Worm (Caenorhabditis elegans) whole organism, mixed stage, embryonic: ENCODE data around the gene cyp-23A1.

Experiments
- lsy-2 ChIP-seq: fragments of 150-350 bp; optimal IDR thresholded peaks from 2 replicates; lab custom pipeline; 2014; ENCODE audit warnings: missing biosample characterization, missing genetic modification characterization
- mab-5 ChIP-seq: fragments of 150-350 bp; optimal IDR thresholded peaks from 2 replicates; lab custom pipeline; 2014; ENCODE audit warnings: missing biosample characterization, missing genetic modification characterization
- mep-1 ChIP-seq: fragments of 150-350 bp; optimal IDR thresholded peaks from 2 replicates; lab custom pipeline; 2017; ENCODE audit warnings: missing biosample characterization, missing genetic modification reagents, missing genetic modification characterization, inconsistent platforms
- mls-2 ChIP-seq: sonication (generic microtip); optimal IDR thresholded peaks from 2 replicates; lab custom pipeline; 2016; ENCODE audit warnings: mild to moderate bottlenecking, missing genetic modification characterization, moderate library complexity, missing compliant biosample characterization
- snpc-4 ChIP-seq: fragments of 150-350 bp; optimal IDR thresholded peaks from 2 replicates; lab custom pipeline; 2014; ENCODE audit warnings: missing biosample characterization, missing genetic modification characterization
- ztf-11 ChIP-seq: fragments of 150-350 bp; optimal IDR thresholded peaks from 2 replicates; lab custom pipeline; 2014; ENCODE audit warnings: missing biosample characterization, missing genetic modification characterization

DNA sequence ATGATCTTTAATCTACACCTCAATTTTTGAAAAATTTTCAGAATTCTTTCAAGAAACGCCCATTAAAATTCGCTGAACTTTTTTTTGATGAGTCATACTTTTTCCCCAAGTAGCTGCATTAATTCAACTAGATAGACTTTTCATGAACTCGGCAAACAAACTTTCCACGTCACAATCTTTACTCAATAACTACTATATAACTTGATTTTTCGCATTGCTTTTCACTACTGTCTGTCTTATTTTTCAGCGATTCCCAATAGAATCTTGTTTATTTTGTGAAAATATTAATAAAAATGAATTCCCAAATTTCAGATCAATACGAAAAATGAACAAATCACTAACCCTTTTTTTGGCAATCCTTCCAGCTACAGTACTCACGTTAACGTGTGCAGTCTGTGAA is 33.7 kb upstream of the cyp-23A1 start, which contains the start of gene T05C1.1:
- TF ChIP-seq mls-2 (tag; lab: Kevin White, UChicago) (no peak), mep-1 (tag; lab: Kevin White, UChicago) (no peak), lsy-2 (tag; lab: Kevin White, UChicago) (no peak), mab-5 (tag; lab: Kevin White, UChicago) (no peak), snpc-4 (tag; lab: Kevin White, UChicago) (no peak), ztf-11 (tag; lab: Kevin White, UChicago) (no peak)
